Worm (Caenorhabditis elegans) whole organism, L1 larva: Measurements from ENCODE around the gene cdl-1.

Source experiments
- C16A3.4 ChIP-seq: fragments of 150-350 bp; optimal IDR thresholded peaks from 2 replicates; lab custom pipeline; 2014; ENCODE audit warnings: missing biosample characterization, missing genetic modification characterization
- aly-2 ChIP-seq: fragments of 150-350 bp; optimal IDR thresholded peaks from 2 replicates; lab custom pipeline; 2014; ENCODE audit warnings: missing biosample characterization, missing genetic modification characterization
- ama-1 ChIP-seq: fragments of 150-350 bp; optimal IDR thresholded peaks from 2 replicates; lab custom pipeline; 2014
- blmp-1 ChIP-seq: fragments of 150-350 bp; optimal IDR thresholded peaks from 2 replicates; lab custom pipeline; 2014; ENCODE audit warnings: missing biosample characterization, missing genetic modification characterization
- ceh-8 ChIP-seq: fragments of 200-800 bp; sonication (Bioruptor generic); optimal IDR thresholded peaks from 2 replicates; lab custom pipeline; 2018; ENCODE audit warnings: mild to moderate bottlenecking, missing genetic modification characterization, moderate library complexity, missing compliant biosample characterization
- ceh-88 ChIP-seq: fragments of 200-800 bp; sonication (Bioruptor generic); IDR thresholded peaks from 2 replicates; pipeline ENCODE4 v1.3.6; 2022; ENCODE audit warnings: missing genetic modification characterization, missing compliant biosample characterization
- ceh-90 ChIP-seq: sonication (generic microtip); optimal IDR thresholded peaks from 2 replicates; lab custom pipeline; 2016; ENCODE audit warnings: missing genetic modification characterization, missing compliant biosample characterization
- egl-13 ChIP-seq: sonication (generic microtip); optimal IDR thresholded peaks from 2 replicates; lab custom pipeline; 2016; ENCODE audit warnings: missing genotype, missing genetic modification reagents, missing genetic modification characterization, missing compliant biosample characterization
- elt-2 ChIP-seq: sonication (generic microtip); optimal IDR thresholded peaks from 2 replicates; lab custom pipeline; 2016; ENCODE audit warnings: missing genetic modification characterization, mild to moderate bottlenecking, inconsistent platforms, missing compliant biosample characterization, missing genetic modification reagents
- fkh-10 ChIP-seq: sonication (generic microtip); optimal IDR thresholded peaks from 2 replicates; lab custom pipeline; 2017; ENCODE audit warnings: missing biosample characterization, missing genetic modification reagents, missing genetic modification characterization
- hlh-17 ChIP-seq: fragments of 200-800 bp; sonication (Bioruptor generic); optimal IDR thresholded peaks from 2 replicates; lab custom pipeline; 2018; ENCODE audit warnings: missing genetic modification characterization, mild to moderate bottlenecking, missing compliant biosample characterization, moderate library complexity, borderline replicate concordance
- hpl-2 ChIP-seq: fragments of 150-350 bp; optimal IDR thresholded peaks from 2 replicates; lab custom pipeline; 2014; ENCODE audit warnings: missing biosample characterization, missing genetic modification reagents, missing genetic modification characterization
- irx-1 ChIP-seq: sonication (generic microtip); optimal IDR thresholded peaks from 2 replicates; lab custom pipeline; 2016; ENCODE audit warnings: missing genetic modification characterization, missing compliant biosample characterization
- lin-39 ChIP-seq: fragments of 150-350 bp; optimal IDR thresholded peaks from 2 replicates; lab custom pipeline; 2014; ENCODE audit warnings: missing biosample characterization, missing genetic modification reagents, missing genetic modification characterization
- lir-3 ChIP-seq: sonication (generic microtip); optimal IDR thresholded peaks from 2 replicates; lab custom pipeline; 2016; ENCODE audit warnings: mild to moderate bottlenecking, missing genetic modification characterization, moderate library complexity, missing compliant biosample characterization; ENCODE audit not compliant: poor library complexity
- nhr-20 ChIP-seq: sonication (generic microtip); optimal IDR thresholded peaks from 2 replicates; lab custom pipeline; 2016; ENCODE audit warnings: mild to moderate bottlenecking, missing genetic modification characterization, missing compliant biosample characterization
- nhr-85 ChIP-seq: sonication (generic microtip); peaks from one replicate; lab custom pipeline; 2016; ENCODE audit warnings: missing genetic modification characterization, inconsistent platforms, missing compliant biosample characterization
- pax-3 ChIP-seq: fragments of 200-800 bp; sonication (Bioruptor generic); optimal IDR thresholded peaks from 2 replicates; lab custom pipeline; 2018; ENCODE audit warnings: mild to moderate bottlenecking, missing genetic modification characterization, moderate library complexity, missing compliant biosample characterization
- skn-1 ChIP-seq: fragments of 150-350 bp; optimal IDR thresholded peaks from 2 replicates; lab custom pipeline; 2014; ENCODE audit warnings: missing biosample characterization, missing genetic modification characterization
- unc-130 ChIP-seq: fragments of 150-350 bp; optimal IDR thresholded peaks from 2 replicates; lab custom pipeline; 2017; ENCODE audit warnings: missing biosample characterization, missing genetic modification characterization, inconsistent platforms
- xbp-1 ChIP-seq: sonication (generic microtip); optimal IDR thresholded peaks from 2 replicates; lab custom pipeline; 2016; ENCODE audit warnings: missing genetic modification characterization, missing compliant biosample characterization
- ztf-4 ChIP-seq: fragments of 150-350 bp; optimal IDR thresholded peaks from 2 replicates; lab custom pipeline; 2014; ENCODE audit warnings: missing biosample characterization, missing genetic modification characterization

cdl-1 gene

ce11 chrII:10829572-10829971, 44.3 kb downstream of the cdl-1 start:
- TF ChIP-seq xbp-1 (tag; lab: Kevin White, UChicago) (no peak), egl-13 (tag; lab: Kevin White, UChicago) (no peak), ztf-4 (tag; lab: Kevin White, UChicago) (no peak), hpl-2 (GFP tag; lab: Kevin White, UChicago) (no peak), aly-2 (tag; lab: Kevin White, UChicago) (no peak), C16A3.4 (tag; lab: Kevin White, UChicago) (no peak), lir-3 (tag; lab: Kevin White, UChicago) (no peak), nhr-20 (tag; lab: Kevin White, UChicago) (no peak)

DNA sequence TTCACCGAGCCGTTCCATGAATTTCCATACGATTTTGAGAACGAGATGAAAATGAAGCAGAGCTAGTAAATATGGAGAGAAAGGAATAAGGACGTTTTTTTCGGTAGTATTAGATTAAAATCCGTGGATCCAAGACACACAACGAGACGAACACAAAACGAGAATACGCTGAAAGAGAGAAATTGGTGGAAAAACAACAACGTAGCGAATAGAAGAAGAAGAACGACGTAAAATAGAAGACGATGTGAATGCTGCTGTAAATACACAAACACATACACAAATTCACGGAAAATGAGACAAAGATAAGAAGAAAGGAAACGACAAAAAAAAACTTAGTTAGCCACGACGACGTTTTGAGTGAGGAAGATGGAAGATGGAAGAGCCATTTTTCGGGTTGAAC, 49.5 kb downstream of the cdl-1 start:
- no peak for TF ChIP-seq elt-2 (tag; lab: Kevin White, UChicago)
- TF ChIP-seq fkh-10 (GFP tag; lab: Kevin White, UChicago): no peak
- TF ChIP-seq irx-1 (tag; lab: Kevin White, UChicago): no peak
- no peak for TF ChIP-seq lin-39
- TF ChIP-seq ceh-88 (GFP tag; lab: Robert Waterston, UW): no peak
- no peak for TF ChIP-seq ceh-90
- TF ChIP-seq blmp-1 (tag; lab: Kevin White, UChicago): no peak
- TF ChIP-seq egl-13 (tag; lab: Kevin White, UChicago): no peak
- no peak for TF ChIP-seq lir-3 (tag; lab: Kevin White, UChicago)
- TF ChIP-seq nhr-85 (tag; lab: Kevin White, UChicago): no peak
- no peak for TF ChIP-seq pax-3 (tag; lab: Kevin White, UChicago)
- TF ChIP-seq unc-130 (tag; lab: Kevin White, UChicago): no peak
- no peak for TF ChIP-seq xbp-1 (tag; lab: Kevin White, UChicago)
- TF ChIP-seq ama-1 (lab: Kevin White, UChicago): no peak
- TF ChIP-seq hlh-17 (GFP tag; lab: Kevin White, UChicago): no peak
- TF ChIP-seq skn-1 (tag; lab: Kevin White, UChicago): no peak
- TF ChIP-seq ceh-8: no peak
- TF ChIP-seq hpl-2 (GFP tag; lab: Kevin White, UChicago): no peak
